Worm (Caenorhabditis elegans): Measurements from ENCODE around the gene rbm-25.
A peak's percentile ranks its signal among the peaks of the same experiment; 100 is the strongest.

DNA sequence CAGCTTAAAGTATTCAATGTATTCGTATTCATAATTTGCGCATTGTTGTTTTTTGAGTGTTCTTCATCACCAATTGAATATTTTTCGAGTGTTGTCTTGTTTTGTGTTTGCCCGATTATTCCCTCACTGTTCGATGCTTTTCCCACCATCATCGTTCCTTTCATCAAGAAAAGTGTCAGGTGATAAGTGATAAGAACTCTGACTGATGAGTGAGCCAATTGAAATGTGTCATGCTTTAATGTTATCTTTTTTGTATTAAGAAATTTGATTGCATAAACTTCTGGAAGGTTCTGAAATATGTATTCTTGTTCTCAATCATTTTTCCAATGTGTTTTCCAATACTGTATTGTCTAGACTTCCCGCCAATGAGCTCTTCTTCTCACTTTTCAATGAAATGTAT, 22.7 kb upstream of the rbm-25 start:
- no peak for TF ChIP-seq nhr-25 (tag; optimal IDR thresholded peaks at IDR 0.05)
- TF ChIP-seq elt-2 (tag; optimal IDR thresholded peaks at IDR 0.05) = peak; percentile 91
- TF ChIP-seq lin-15B (tag; optimal IDR thresholded peaks at IDR 0.05) = no peak
- peak; percentile 59 for TF ChIP-seq jun-1 (tag; optimal IDR thresholded peaks at IDR 0.05)
